Fruit fly (Drosophila melanogaster) whole organism, embryonic: ENCODE data around the gene CG3815.

Source experiments
- Adf1 ChIP-seq: fragments of 200-800 bp; sonication (Bioruptor generic); IDR thresholded peaks from 2 replicates; pipeline ENCODE4 v1.3.6; 2022; ENCODE audit warnings: missing biosample characterization, missing genetic modification characterization
- CG10979 ChIP-seq: fragments of 200-800 bp; sonication (Bioruptor generic); optimal IDR thresholded peaks from 2 replicates; lab custom pipeline; 2018; ENCODE audit warnings: missing biosample characterization, mild to moderate bottlenecking, missing genetic modification characterization, moderate library complexity
- CG11093 ChIP-seq: fragments of 200-800 bp; sonication (Bioruptor generic); IDR thresholded peaks from 3 replicates; pipeline ENCODE4 v1.3.6; 2022; ENCODE audit warnings: missing biosample characterization, missing genetic modification characterization
- CG11723 ChIP-seq: fragments of 200-800 bp; sonication (Bioruptor generic); optimal IDR thresholded peaks from 2 replicates; lab custom pipeline; 2017; ENCODE audit warnings: missing biosample characterization, mild to moderate bottlenecking, missing genetic modification characterization
- CG12155 ChIP-seq: fragments of 200-800 bp; sonication (Bioruptor generic); optimal IDR thresholded peaks from 3 replicates; lab custom pipeline; 2016; ENCODE audit warnings: missing biosample characterization, missing genetic modification characterization
- CG12219 ChIP-seq: fragments of 200-800 bp; sonication (Bioruptor generic); optimal IDR thresholded peaks from 3 replicates; lab custom pipeline; 2018; ENCODE audit warnings: missing biosample characterization, mild to moderate bottlenecking, missing genetic modification characterization
- CG12942 ChIP-seq: fragments of 200-800 bp; sonication (Bioruptor generic); optimal IDR thresholded peaks from 3 replicates; lab custom pipeline; 2016; ENCODE audit warnings: missing biosample characterization, missing genetic modification characterization
- CG14710 ChIP-seq: fragments of 200-800 bp; sonication (Bioruptor generic); optimal IDR thresholded peaks from 3 replicates; lab custom pipeline; 2019; ENCODE audit warnings: missing biosample characterization, mild to moderate bottlenecking, missing genetic modification characterization, moderate library complexity
- CG14965 ChIP-seq: fragments of 200-800 bp; sonication (Bioruptor generic); optimal IDR thresholded peaks from 2 replicates; lab custom pipeline; 2016; ENCODE audit warnings: missing biosample characterization, missing genetic modification characterization, borderline replicate concordance
- CG17612 ChIP-seq: fragments of 200-800 bp; sonication (Bioruptor generic); IDR thresholded peaks from 2 replicates; pipeline ENCODE4 v1.3.6; 2022; ENCODE audit warnings: missing biosample characterization, missing genetic modification characterization
- CG17802 ChIP-seq: fragments of 200-800 bp; sonication (Bioruptor generic); optimal IDR thresholded peaks from 2 replicates; lab custom pipeline; 2018; ENCODE audit warnings: missing biosample characterization, mild to moderate bottlenecking, missing genetic modification characterization, moderate library complexity
- CG17912 ChIP-seq: fragments of 200-800 bp; sonication (Bioruptor generic); optimal IDR thresholded peaks from 2 replicates; lab custom pipeline; 2018; ENCODE audit warnings: missing biosample characterization, mild to moderate bottlenecking, missing genetic modification characterization
- CG33213 ChIP-seq: fragments of 200-800 bp; sonication (Bioruptor generic); optimal IDR thresholded peaks from 3 replicates; lab custom pipeline; 2016; ENCODE audit warnings: missing biosample characterization, missing genetic modification characterization
- CG34224 ChIP-seq: fragments of 200-800 bp; sonication (Bioruptor generic); IDR thresholded peaks from 3 replicates; pipeline ENCODE4 v1.3.6; 2022; ENCODE audit warnings: missing biosample characterization, missing genetic modification characterization; ENCODE audit not compliant: partially characterized antibody
- CG4707 ChIP-seq: fragments of 200-800 bp; sonication (Bioruptor generic); optimal IDR thresholded peaks from 2 replicates; lab custom pipeline; 2018; ENCODE audit warnings: missing biosample characterization, mild to moderate bottlenecking, missing genetic modification characterization, moderate library complexity
- CG6689 ChIP-seq: fragments of 200-800 bp; sonication (Bioruptor generic); IDR thresholded peaks from 2 replicates; pipeline ENCODE4 v1.3.6; 2022; ENCODE audit warnings: missing biosample characterization, missing genetic modification characterization
- CG6765 ChIP-seq: fragments of 200-800 bp; sonication (Bioruptor generic); optimal IDR thresholded peaks from 3 replicates; lab custom pipeline; 2017; ENCODE audit warnings: missing biosample characterization, mild to moderate bottlenecking, missing genetic modification characterization
- CG7372 ChIP-seq: fragments of 200-800 bp; sonication (Bioruptor generic); IDR thresholded peaks from 2 replicates; pipeline ENCODE4 v1.3.6; 2022; ENCODE audit warnings: missing biosample characterization, missing genetic modification characterization
- CG8478 ChIP-seq: fragments of >200 bp; optimal IDR thresholded peaks from 2 replicates; lab custom pipeline; 2018
- CTCF ChIP-seq: fragments of 200-800 bp; sonication (Bioruptor generic); optimal IDR thresholded peaks from 2 replicates; lab custom pipeline; 2017; ENCODE audit warnings: missing biosample characterization, mild to moderate bottlenecking, missing genetic modification characterization, moderate library complexity
- D19B ChIP-seq: fragments of 200-800 bp; sonication (Bioruptor generic); optimal IDR thresholded peaks from 2 replicates; lab custom pipeline; 2017; ENCODE audit warnings: missing biosample characterization, mild to moderate bottlenecking, missing genetic modification characterization
- HLH4C ChIP-seq: fragments of 200-800 bp; sonication (Bioruptor generic); IDR thresholded peaks from 3 replicates; pipeline ENCODE4 v1.3.6; 2022; ENCODE audit warnings: missing biosample characterization, missing genetic modification characterization; ENCODE audit not compliant: partially characterized antibody
- HmgZ ChIP-seq: fragments of 200-800 bp; sonication (Bioruptor generic); optimal IDR thresholded peaks from 2 replicates; lab custom pipeline; 2018; ENCODE audit warnings: missing biosample characterization, mild to moderate bottlenecking, missing genetic modification characterization
- Nf-YB ChIP-seq: fragments of 200-800 bp; sonication (Bioruptor generic); optimal IDR thresholded peaks from 3 replicates; lab custom pipeline; 2019; ENCODE audit warnings: missing biosample characterization, mild to moderate bottlenecking, missing genetic modification characterization, moderate library complexity
- Oaz ChIP-seq: fragments of 200-800 bp; sonication (Bioruptor generic); IDR thresholded peaks from 2 replicates; pipeline ENCODE4 v1.3.6; 2022; ENCODE audit warnings: missing biosample characterization, missing genetic modification characterization
- Oli ChIP-seq: fragments of 200-800 bp; sonication (Bioruptor generic); optimal IDR thresholded peaks from 2 replicates; lab custom pipeline; 2018; ENCODE audit warnings: missing biosample characterization, mild to moderate bottlenecking, missing genetic modification characterization, moderate library complexity
- Opbp ChIP-seq: fragments of 200-800 bp; sonication (Bioruptor generic); IDR thresholded peaks from 3 replicates; pipeline ENCODE4 v1.3.6; 2022; ENCODE audit warnings: missing biosample characterization, missing genetic modification characterization; ENCODE audit not compliant: partially characterized antibody
- Rfx ChIP-seq: fragments of 200-800 bp; sonication (Bioruptor generic); IDR thresholded peaks from 2 replicates; pipeline ENCODE4 v1.3.6; 2022; ENCODE audit warnings: missing biosample characterization, missing genetic modification characterization
- Scr ChIP-seq: fragments of 200-800 bp; sonication (Bioruptor generic); IDR thresholded peaks from 2 replicates; pipeline ENCODE4 v1.3.6; 2022; ENCODE audit warnings: missing biosample characterization, missing genetic modification characterization; ENCODE audit not compliant: partially characterized antibody
- ap ChIP-seq: fragments of 200-800 bp; sonication (Bioruptor generic); IDR thresholded peaks from 2 replicates; pipeline ENCODE4 v1.3.6; 2022; ENCODE audit warnings: missing biosample characterization, missing genetic modification characterization
- bcd ChIP-seq: fragments of 200-800 bp; sonication (Bioruptor generic); optimal IDR thresholded peaks from 2 replicates; lab custom pipeline; 2017; ENCODE audit warnings: missing biosample characterization, mild to moderate bottlenecking, missing genetic modification characterization
- chm ChIP-seq: fragments of 200-800 bp; sonication (Bioruptor generic); IDR thresholded peaks from 2 replicates; pipeline ENCODE4 v1.3.6; 2022; ENCODE audit warnings: missing biosample characterization, missing genetic modification characterization
- crp ChIP-seq, 2 experiments: fragments of 200-800 bp; sonication (Bioruptor generic); optimal IDR thresholded peaks; 2 replicates in 1 of 2; 3 replicates in 1 of 2; lab custom pipeline; 2017; ENCODE audit warnings: missing biosample characterization in 2 of 2, missing genetic modification characterization in 2 of 2, mild to moderate bottlenecking in 1 of 2, moderate library complexity in 1 of 2
- dpn ChIP-seq, 2 experiments: fragments of 200-800 bp; sonication (Bioruptor generic); optimal IDR thresholded peaks; 3 replicates each; lab custom pipeline; 2016; ENCODE audit warnings: missing biosample characterization in 2 of 2, missing genetic modification characterization in 2 of 2
- eve ChIP-seq, 2 experiments: fragments of >200 bp; optimal IDR thresholded peaks; 2 replicates each; lab custom pipeline; 2017; ENCODE audit warnings: missing biosample characterization in 2 of 2, missing genetic modification characterization in 2 of 2
- fd64A ChIP-seq: fragments of 200-800 bp; sonication (Bioruptor generic); optimal IDR thresholded peaks from 3 replicates; lab custom pipeline; 2018; ENCODE audit warnings: missing biosample characterization, mild to moderate bottlenecking, missing genetic modification characterization
- hbn ChIP-seq: fragments of 200-800 bp; sonication (Bioruptor generic); IDR thresholded peaks from 2 replicates; pipeline ENCODE4 v1.3.6; 2022; ENCODE audit warnings: missing biosample characterization, missing genetic modification characterization; ENCODE audit not compliant: partially characterized antibody
- kni ChIP-seq: fragments of 200-800 bp; sonication (Bioruptor generic); optimal IDR thresholded peaks from 3 replicates; lab custom pipeline; 2017; ENCODE audit warnings: mild to moderate bottlenecking, missing biosample characterization, missing genetic modification reagents, missing genetic modification characterization
- luna ChIP-seq: fragments of 200-800 bp; sonication (Bioruptor generic); optimal IDR thresholded peaks from 2 replicates; lab custom pipeline; 2016; ENCODE audit warnings: missing biosample characterization, missing genetic modification characterization
- nerfin-2 ChIP-seq: fragments of 200-800 bp; sonication (Bioruptor generic); IDR thresholded peaks from 2 replicates; pipeline ENCODE4 v1.3.6; 2022; ENCODE audit warnings: missing biosample characterization, missing genetic modification characterization; ENCODE audit not compliant: partially characterized antibody
- nmo ChIP-seq: fragments of 200-800 bp; sonication (Bioruptor generic); optimal IDR thresholded peaks from 2 replicates; lab custom pipeline; 2018; ENCODE audit warnings: missing biosample characterization, mild to moderate bottlenecking, missing genetic modification characterization, moderate library complexity
- pb ChIP-seq: fragments of 200-800 bp; sonication (Bioruptor generic); optimal IDR thresholded peaks from 3 replicates; lab custom pipeline; 2016; ENCODE audit warnings: missing biosample characterization, missing genetic modification characterization
- run ChIP-seq: fragments of 200-800 bp; sonication (Bioruptor generic); optimal IDR thresholded peaks from 3 replicates; lab custom pipeline; 2018; ENCODE audit warnings: missing biosample characterization, mild to moderate bottlenecking, missing genetic modification characterization
- scrt ChIP-seq: fragments of 200-800 bp; sonication (Bioruptor generic); optimal IDR thresholded peaks from 2 replicates; lab custom pipeline; 2018; ENCODE audit warnings: missing biosample characterization, mild to moderate bottlenecking, missing genetic modification characterization, moderate library complexity
- slou ChIP-seq: fragments of 200-800 bp; sonication (Bioruptor generic); optimal IDR thresholded peaks from 3 replicates; lab custom pipeline; 2016; ENCODE audit warnings: missing biosample characterization, missing genetic modification characterization
- sob ChIP-seq: fragments of 200-800 bp; sonication (Bioruptor generic); IDR thresholded peaks from 2 replicates; pipeline ENCODE4 v1.3.6; 2022; ENCODE audit warnings: missing biosample characterization, missing genetic modification characterization
- sqz ChIP-seq: fragments of 200-800 bp; sonication (Bioruptor generic); optimal IDR thresholded peaks from 3 replicates; lab custom pipeline; 2018; ENCODE audit warnings: missing biosample characterization, mild to moderate bottlenecking, missing genetic modification characterization
- sr ChIP-seq: fragments of 200-800 bp; sonication (Bioruptor generic); IDR thresholded peaks from 3 replicates; pipeline ENCODE4 v1.3.6; 2022; ENCODE audit warnings: missing biosample characterization, missing genetic modification characterization
- sug ChIP-seq: fragments of 200-800 bp; optimal IDR thresholded peaks from 2 replicates; lab custom pipeline; 2019; ENCODE audit warnings: missing biosample characterization, mild to moderate bottlenecking, missing genetic modification characterization, moderate library complexity
- tio ChIP-seq: fragments of 200-800 bp; sonication (Bioruptor generic); optimal IDR thresholded peaks from 2 replicates; lab custom pipeline; 2017; ENCODE audit warnings: missing biosample characterization, missing genetic modification characterization, inconsistent platforms

The CG3815 gene

dm6 chrX:6316858-6317474, 21.8 kb downstream of the CG3815 start (continued):
- peak; percentile 82 for TF ChIP-seq Rfx
- TF ChIP-seq CG14965: no peak
- TF ChIP-seq HLH4C (GFP tag; lab: Robert Waterston, UW): no peak
- peak; percentile 46 for TF ChIP-seq bcd (GFP tag; lab: Kevin White, UChicago)
- peak; percentile 58; the same call in 1 of the 2 replicates for TF ChIP-seq Oaz (GFP tag; lab: Robert Waterston, UW)
- TF ChIP-seq D19B: peak; percentile 52
- TF ChIP-seq fd64A (GFP tag; lab: Kevin White, UChicago): no peak
- TF ChIP-seq CG12219 (GFP tag; lab: Kevin White, UChicago): peak; percentile 49
- no peak for TF ChIP-seq CG17912 (GFP tag; lab: Kevin White, UChicago)
- peak; percentile 51 for TF ChIP-seq ap (GFP tag; lab: Robert Waterston, UW)
- no peak for TF ChIP-seq Opbp (GFP tag; lab: Robert Waterston, UW)
- no peak for TF ChIP-seq run
- no peak for TF ChIP-seq eve (GFP tag; optimal IDR thresholded peaks at IDR 0.05; lab: Kevin White, UChicago)
- no peak for TF ChIP-seq CG4707 (GFP tag; lab: Kevin White, UChicago)
- TF ChIP-seq CG17802: no peak
- TF ChIP-seq sqz: no peak
- no peak for TF ChIP-seq CG10979 (tag; lab: Kevin White, UChicago)
- no peak for TF ChIP-seq CG12155 (GFP tag; lab: Kevin White, UChicago)
- TF ChIP-seq nmo (GFP tag; lab: Kevin White, UChicago): peak; percentile 43
- peak; percentile 36 for TF ChIP-seq HmgZ
- TF ChIP-seq Adf1: peak; percentile 18; the same call in 1 of the 2 replicates
- TF ChIP-seq chm (GFP tag; lab: Robert Waterston, UW): peak; percentile 66; the same call in 1 of the 2 replicates
- no peak for TF ChIP-seq CG17612 (GFP tag; lab: Robert Waterston, UW)
- peak; percentile 13 for TF ChIP-seq CG14710 (tag; lab: Kevin White, UChicago)
- TF ChIP-seq tio (GFP tag; lab: Kevin White, UChicago): no peak
- TF ChIP-seq kni: no peak
- 0 out of 3 replicates have a peak, but pooled peaks have one; percentile 31 for TF ChIP-seq CG11093 (GFP tag; lab: Robert Waterston, UW)
- TF ChIP-seq luna: no peak
- peak; percentile 35 for TF ChIP-seq pb (GFP tag; lab: Kevin White, UChicago)
- peak; percentile 58 for TF ChIP-seq Oli (tag; lab: Kevin White, UChicago)
- peak; percentile 59 for TF ChIP-seq CG6689 (GFP tag; lab: Robert Waterston, UW)
- TF ChIP-seq CG33213 (GFP tag; lab: Kevin White, UChicago): no peak
- TF ChIP-seq Scr: no peak
- peak; percentile 1 for TF ChIP-seq slou
- TF ChIP-seq crp (GFP tag; optimal IDR thresholded peaks at IDR 0.05; lab: Kevin White, UChicago): peak in 1 of 2 experiments; percentile 26
- peak; percentile 48 for TF ChIP-seq scrt
- TF ChIP-seq Nf-YB (GFP tag; lab: Kevin White, UChicago): no peak
- TF ChIP-seq sr (GFP tag; lab: Robert Waterston, UW): no peak
- no peak for TF ChIP-seq CG8478 (lab: Kevin White, UChicago)
- peak; percentile 60 for TF ChIP-seq CG7372 (GFP tag; lab: Robert Waterston, UW)
- TF ChIP-seq CTCF (GFP tag; lab: Kevin White, UChicago): peak; percentile 5
- peak; percentile 74 for TF ChIP-seq sob
- no peak for TF ChIP-seq sug (tag; lab: Kevin White, UChicago)
- TF ChIP-seq hbn (GFP tag; lab: Robert Waterston, UW): no peak
- TF ChIP-seq nerfin-2 (GFP tag; lab: Robert Waterston, UW): no peak
- no peak for TF ChIP-seq CG11723 (GFP tag; lab: Kevin White, UChicago)
- TF ChIP-seq CG12942 (GFP tag; lab: Kevin White, UChicago): no peak
- no peak for TF ChIP-seq CG34224
- peak; percentile 26 to 60 for TF ChIP-seq dpn (GFP tag; optimal IDR thresholded peaks at IDR 0.05; lab: Kevin White, UChicago)
- peak; percentile 66 for TF ChIP-seq CG6765 (GFP tag; lab: Kevin White, UChicago)
